Fruit fly (Drosophila melanogaster): ENCODE data around the gene tkv.

The tkv gene

dm6 chr2L:5286572-5286971, 15.4 kb upstream of the tkv start:
- TF ChIP-seq Dfd (GFP tag; optimal IDR thresholded peaks at IDR 0.05) (no peak), br (GFP tag; optimal IDR thresholded peaks at IDR 0.05) (no peak), Myc (optimal IDR thresholded peaks at IDR 0.05) (no peak), ey (GFP tag; optimal IDR thresholded peaks at IDR 0.05) (no peak), CG32264 (GFP tag; optimal IDR thresholded peaks at IDR 0.05) (no peak), Rel (GFP tag; optimal IDR thresholded peaks at IDR 0.05) (no peak), Rel (tag; optimal IDR thresholded peaks at IDR 0.05) (no peak), h (GFP tag; optimal IDR thresholded peaks at IDR 0.05) (no peak), Sp1 (GFP tag; optimal IDR thresholded peaks at IDR 0.05) (no peak), Abd-B (GFP tag; optimal IDR thresholded peaks at IDR 0.05) (no peak), lola (GFP tag; optimal IDR thresholded peaks at IDR 0.05) (no peak)

dm6 chr2L:5285860-5286259, 14.7 kb upstream of the tkv start:
- no peak for TF ChIP-seq Abd-B (GFP tag; optimal IDR thresholded peaks at IDR 0.05)
- no peak for TF ChIP-seq fru (GFP tag; optimal IDR thresholded peaks at IDR 0.05)
- no peak for TF ChIP-seq HLH106 (tag; optimal IDR thresholded peaks at IDR 0.05)
- no peak for TF ChIP-seq Sp1 (GFP tag; optimal IDR thresholded peaks at IDR 0.05)
- no peak for TF ChIP-seq GATAd (GFP tag; optimal IDR thresholded peaks at IDR 0.05)
- TF ChIP-seq CrebA (GFP tag; optimal IDR thresholded peaks at IDR 0.05; ENCODE audit: borderline replicate concordance), result no peak

dm6 chr2L:5284820-5285219, 13.6 kb upstream of the tkv start:
- TF ChIP-seq Abd-B (GFP tag; optimal IDR thresholded peaks at IDR 0.05), result no peak
- no peak for TF ChIP-seq CG9705 (GFP tag; optimal IDR thresholded peaks at IDR 0.05)
- TF ChIP-seq Mio (GFP tag; optimal IDR thresholded peaks at IDR 0.05), result no peak
- TF ChIP-seq Rel (GFP tag; optimal IDR thresholded peaks at IDR 0.05), result no peak
- no peak for TF ChIP-seq Rel (tag; optimal IDR thresholded peaks at IDR 0.05)
- no peak for TF ChIP-seq CG32264 (GFP tag; optimal IDR thresholded peaks at IDR 0.05)
- TF ChIP-seq OdsH (GFP tag; optimal IDR thresholded peaks at IDR 0.05), result no peak
- no peak for TF ChIP-seq Sp1 (GFP tag; optimal IDR thresholded peaks at IDR 0.05)
- no peak for TF ChIP-seq GATAd (GFP tag; optimal IDR thresholded peaks at IDR 0.05)
- TF ChIP-seq rgr (GFP tag; optimal IDR thresholded peaks at IDR 0.05), result no peak
- TF ChIP-seq foxo (GFP tag; optimal IDR thresholded peaks at IDR 0.05), result no peak
- no peak for TF ChIP-seq dsf (GFP tag; optimal IDR thresholded peaks at IDR 0.05; ENCODE audit: borderline replicate concordance)
- no peak for TF ChIP-seq sage (GFP tag; optimal IDR thresholded peaks at IDR 0.05)
- no peak for TF ChIP-seq psq (GFP tag; optimal IDR thresholded peaks at IDR 0.05)
- TF ChIP-seq sv (GFP tag; optimal IDR thresholded peaks at IDR 0.05), result no peak
- TF ChIP-seq Jra (GFP tag; optimal IDR thresholded peaks at IDR 0.05), result no peak
- no peak for TF ChIP-seq pan (optimal IDR thresholded peaks at IDR 0.05)

dm6 chr2L:5278309-5279130, 7.3 kb upstream of the tkv start, which contains the start of the genes Nin and Bub1:
Gene Nin, minus strand, starts transcription at chr2L:5278548.
Gene Bub1, plus strand, starts transcription at chr2L:5278865.
- TF ChIP-seq tai (GFP tag; optimal IDR thresholded peaks at IDR 0.05) (no peak), Jra (GFP tag; optimal IDR thresholded peaks at IDR 0.05) (no peak), Sp1 (GFP tag; optimal IDR thresholded peaks at IDR 0.05) (peak; percentile 24), Mio (GFP tag; optimal IDR thresholded peaks at IDR 0.05) (no peak), woc (GFP tag; optimal IDR thresholded peaks at IDR 0.05) (peak; percentile 85), brk (GFP tag; optimal IDR thresholded peaks at IDR 0.05) (no peak), N (GFP tag; optimal IDR thresholded peaks at IDR 0.05) (no peak), rgr (GFP tag; optimal IDR thresholded peaks at IDR 0.05) (peak; percentile 34), Dif (GFP tag; optimal IDR thresholded peaks at IDR 0.05; ENCODE audit: partially characterized antibody) (no peak), CG32264 (GFP tag; optimal IDR thresholded peaks at IDR 0.05) (no peak), psq (GFP tag; optimal IDR thresholded peaks at IDR 0.05) (peak; percentile 13), br (GFP tag; optimal IDR thresholded peaks at IDR 0.05) (peak; percentile 4), Dfd (GFP tag; optimal IDR thresholded peaks at IDR 0.05) (no peak), Myc (optimal IDR thresholded peaks at IDR 0.05) (peak; percentile 72), dl (GFP tag; optimal IDR thresholded peaks at IDR 0.05; ENCODE audit: insufficient read depth in 1 of 2, partially characterized antibody in 2 of 2) (no peak), pan (optimal IDR thresholded peaks at IDR 0.05) (no peak), dsf (GFP tag; optimal IDR thresholded peaks at IDR 0.05; ENCODE audit: borderline replicate concordance) (no peak), HLH106 (tag; optimal IDR thresholded peaks at IDR 0.05) (peak; percentile 50), GATAd (GFP tag; optimal IDR thresholded peaks at IDR 0.05) (no peak), dmrt93B (GFP tag; optimal IDR thresholded peaks at IDR 0.05) (no peak), Hr78 (GFP tag; optimal IDR thresholded peaks at IDR 0.05) (no peak), Abd-B (GFP tag; optimal IDR thresholded peaks at IDR 0.05) (no peak), usp (GFP tag; optimal IDR thresholded peaks at IDR 0.05) (no peak), foxo (GFP tag; optimal IDR thresholded peaks at IDR 0.05) (no peak), h (GFP tag; optimal IDR thresholded peaks at IDR 0.05) (peak; percentile 22), Vsx2 (GFP tag; optimal IDR thresholded peaks at IDR 0.05; ENCODE audit: partially characterized antibody) (no peak), CG9705 (GFP tag; optimal IDR thresholded peaks at IDR 0.05) (peak; percentile 24), sv (GFP tag; optimal IDR thresholded peaks at IDR 0.05) (peak; percentile 14), sage (GFP tag; optimal IDR thresholded peaks at IDR 0.05) (no peak), fru (GFP tag; optimal IDR thresholded peaks at IDR 0.05) (peak; percentile 79), OdsH (GFP tag; optimal IDR thresholded peaks at IDR 0.05) (peak; percentile 35), CrebA (GFP tag; optimal IDR thresholded peaks at IDR 0.05; ENCODE audit: borderline replicate concordance) (no peak), jim (GFP tag; optimal IDR thresholded peaks at IDR 0.05) (peak; percentile 43), Rel (GFP tag; optimal IDR thresholded peaks at IDR 0.05) (no peak), Rel (tag; optimal IDR thresholded peaks at IDR 0.05) (peak; percentile 94), Hnf4 (GFP tag; optimal IDR thresholded peaks at IDR 0.05) (no peak), Hr83 (GFP tag; optimal IDR thresholded peaks at IDR 0.05; ENCODE audit: poor library complexity, severe bottlenecking) (peak; percentile 75)
